Worm (Caenorhabditis elegans): Measurements from ENCODE around the gene ula-1.

DNA sequence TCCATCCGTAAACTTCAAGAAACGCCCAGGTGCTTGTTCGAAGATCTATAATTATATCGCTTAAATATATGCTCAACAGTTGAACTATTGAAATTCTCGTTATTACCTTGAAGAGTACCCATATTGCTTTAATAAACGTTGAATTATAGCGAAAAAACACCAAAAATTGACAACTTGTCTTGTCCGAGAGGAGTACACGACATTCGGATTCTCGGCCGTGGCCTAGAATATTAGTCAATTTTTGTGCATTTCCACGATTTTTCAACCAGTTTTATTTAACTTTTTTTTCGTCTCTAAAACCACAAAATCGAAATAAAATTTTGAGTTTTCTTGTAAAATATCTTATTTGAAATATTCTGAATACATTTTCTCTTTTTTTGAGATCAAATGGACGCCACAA is 7.8 kb downstream of the ula-1 start, which contains the start of the genes F26F4.9 and cee-1:
- TF ChIP-seq F37B4.10 (GFP tag; IDR thresholded peaks at IDR 0.05) = no peak
- TF ChIP-seq hlh-26 (GFP tag; conservative IDR thresholded peaks at IDR 0.05) = no peak
- TF ChIP-seq unc-62 (GFP tag; optimal IDR thresholded peaks at IDR 0.05) = no peak
- TF ChIP-seq hmg-1.2 (GFP tag; IDR thresholded peaks at IDR 0.05) = no peak
- TF ChIP-seq nfya-1 (tag; optimal IDR thresholded peaks at IDR 0.05; ENCODE audit: borderline replicate concordance, insufficient read depth) = no peak
- no peak for TF ChIP-seq Y67H2A.10 (GFP tag; conservative IDR thresholded peaks at IDR 0.05)
- no peak for TF ChIP-seq gei-17 (GFP tag; optimal IDR thresholded peaks at IDR 0.05)

Data from whole organism, young adult.